Fruit fly (Drosophila melanogaster) whole organism, embryonic: Measurements from ENCODE around the gene ddbt.

Source experiments
- Asciz ChIP-seq: fragments of 200-800 bp; sonication (Bioruptor generic); optimal IDR thresholded peaks from 2 replicates; lab custom pipeline; 2017; ENCODE audit warnings: missing biosample characterization, mild to moderate bottlenecking, missing genetic modification characterization, missing genetic modification reagents
- Atf3 ChIP-seq: fragments of 200-800 bp; sonication (Bioruptor generic); optimal IDR thresholded peaks from 3 replicates; lab custom pipeline; 2016; ENCODE audit warnings: missing biosample characterization, missing genetic modification characterization
- B-H2 ChIP-seq: fragments of 200-800 bp; sonication (Bioruptor generic); optimal IDR thresholded peaks from 2 replicates; lab custom pipeline; 2018; ENCODE audit warnings: missing biosample characterization, mild to moderate bottlenecking, missing genetic modification characterization
- Bgb ChIP-seq: fragments of 200-800 bp; sonication (Bioruptor generic); IDR thresholded peaks from 2 replicates; pipeline ENCODE4 v1.3.6; 2022; ENCODE audit warnings: missing biosample characterization, missing genetic modification characterization; ENCODE audit not compliant: partially characterized antibody
- Bteb2 ChIP-seq: fragments of 200-800 bp; sonication (Bioruptor generic); optimal IDR thresholded peaks from 2 replicates; lab custom pipeline; 2016; ENCODE audit warnings: missing biosample characterization, missing genetic modification characterization
- CG10462 ChIP-seq: fragments of 200-800 bp; sonication (Bioruptor generic); optimal IDR thresholded peaks from 2 replicates; lab custom pipeline; 2016; ENCODE audit warnings: missing biosample characterization, missing genetic modification characterization
- CG12299 ChIP-seq: fragments of 200-800 bp; sonication (Bioruptor generic); optimal IDR thresholded peaks from 2 replicates; lab custom pipeline; 2018; ENCODE audit warnings: missing biosample characterization, mild to moderate bottlenecking, missing genetic modification characterization
- CG12391 ChIP-seq: fragments of 200-800 bp; sonication (Bioruptor generic); optimal IDR thresholded peaks from 3 replicates; lab custom pipeline; 2018; ENCODE audit warnings: missing biosample characterization, mild to moderate bottlenecking, missing genetic modification characterization, moderate library complexity
- CG13123 ChIP-seq: fragments of 200-800 bp; sonication (Bioruptor generic); optimal IDR thresholded peaks from 2 replicates; lab custom pipeline; 2016; ENCODE audit warnings: missing biosample characterization, missing genetic modification characterization
- CG13775 ChIP-seq: fragments of 200-800 bp; sonication (Bioruptor generic); optimal IDR thresholded peaks from 3 replicates; lab custom pipeline; 2017; ENCODE audit warnings: missing biosample characterization, mild to moderate bottlenecking, missing genetic modification characterization
- CG14710 ChIP-seq: fragments of 200-800 bp; sonication (Bioruptor generic); optimal IDR thresholded peaks from 3 replicates; lab custom pipeline; 2019; ENCODE audit warnings: missing biosample characterization, mild to moderate bottlenecking, missing genetic modification characterization, moderate library complexity
- CG1602 ChIP-seq: fragments of 200-800 bp; sonication (Bioruptor generic); optimal IDR thresholded peaks from 3 replicates; lab custom pipeline; 2016; ENCODE audit warnings: missing biosample characterization, missing genetic modification characterization
- CG1603 ChIP-seq: fragments of 200-800 bp; sonication (Bioruptor generic); optimal IDR thresholded peaks from 2 replicates; lab custom pipeline; 2019; ENCODE audit warnings: missing biosample characterization, mild to moderate bottlenecking, missing genetic modification characterization, moderate library complexity
- CG17328 ChIP-seq: fragments of 200-800 bp; sonication (Bioruptor generic); IDR thresholded peaks from 2 replicates; pipeline ENCODE4 v1.3.6; 2022; ENCODE audit warnings: missing biosample characterization, missing genetic modification characterization
- CG2116 ChIP-seq: fragments of 200-800 bp; sonication (Bioruptor generic); optimal IDR thresholded peaks from 3 replicates; lab custom pipeline; 2018; ENCODE audit warnings: missing biosample characterization, mild to moderate bottlenecking, missing genetic modification characterization
- CG2202 ChIP-seq: fragments of 200-800 bp; sonication (Bioruptor generic); optimal IDR thresholded peaks from 2 replicates; lab custom pipeline; 2018; ENCODE audit warnings: missing biosample characterization, mild to moderate bottlenecking, missing genetic modification characterization
- CG30403 ChIP-seq: fragments of 200-800 bp; sonication (Bioruptor generic); optimal IDR thresholded peaks from 3 replicates; lab custom pipeline; 2016; ENCODE audit warnings: missing biosample characterization, missing genetic modification characterization
- CG32772 ChIP-seq: fragments of 200-800 bp; sonication (Bioruptor generic); IDR thresholded peaks from 2 replicates; pipeline ENCODE4 v1.3.6; 2022; ENCODE audit warnings: missing biosample characterization, missing genetic modification characterization
- CG3407 ChIP-seq: fragments of 200-800 bp; sonication (Bioruptor generic); optimal IDR thresholded peaks from 2 replicates; lab custom pipeline; 2018; ENCODE audit warnings: missing biosample characterization, mild to moderate bottlenecking, missing genetic modification characterization
- CG4617 ChIP-seq: fragments of 200-800 bp; sonication (Bioruptor generic); optimal IDR thresholded peaks from 3 replicates; lab custom pipeline; 2016; ENCODE audit warnings: missing biosample characterization, missing genetic modification characterization, borderline replicate concordance
- CG4820 ChIP-seq: fragments of 200-800 bp; sonication (Bioruptor generic); optimal IDR thresholded peaks from 3 replicates; lab custom pipeline; 2016; ENCODE audit warnings: missing biosample characterization, missing genetic modification characterization
- CG6765 ChIP-seq: fragments of 200-800 bp; sonication (Bioruptor generic); optimal IDR thresholded peaks from 3 replicates; lab custom pipeline; 2017; ENCODE audit warnings: missing biosample characterization, mild to moderate bottlenecking, missing genetic modification characterization
- CG6813 ChIP-seq: fragments of 200-800 bp; sonication (Bioruptor generic); optimal IDR thresholded peaks from 2 replicates; lab custom pipeline; 2017; ENCODE audit warnings: missing biosample characterization, missing genetic modification characterization, mild to moderate bottlenecking, moderate library complexity, missing genetic modification reagents
- CG7372 ChIP-seq: fragments of 200-800 bp; sonication (Bioruptor generic); IDR thresholded peaks from 2 replicates; pipeline ENCODE4 v1.3.6; 2022; ENCODE audit warnings: missing biosample characterization, missing genetic modification characterization
- CG9215 ChIP-seq: fragments of 200-800 bp; sonication (Bioruptor generic); IDR thresholded peaks from 2 replicates; pipeline ENCODE4 v1.3.6; 2022; ENCODE audit warnings: missing biosample characterization, missing genetic modification characterization
- CG9609 ChIP-seq: fragments of 200-800 bp; sonication (Bioruptor generic); optimal IDR thresholded peaks from 3 replicates; lab custom pipeline; 2016; ENCODE audit warnings: missing biosample characterization, missing genetic modification characterization
- HmgZ ChIP-seq: fragments of 200-800 bp; sonication (Bioruptor generic); optimal IDR thresholded peaks from 2 replicates; lab custom pipeline; 2018; ENCODE audit warnings: missing biosample characterization, mild to moderate bottlenecking, missing genetic modification characterization
- Hr51 ChIP-seq, 2 experiments: fragments of 200-800 bp; sonication (Bioruptor generic); optimal IDR thresholded peaks; 2 replicates in 1 of 2; 3 replicates in 1 of 2; lab custom pipeline; 2016 to 2018; ENCODE audit warnings: missing biosample characterization in 2 of 2, missing genetic modification characterization in 2 of 2, mild to moderate bottlenecking in 1 of 2, moderate library complexity in 1 of 2
- Hsf ChIP-seq: fragments of 200-800 bp; sonication (Bioruptor generic); optimal IDR thresholded peaks from 3 replicates; lab custom pipeline; 2016; ENCODE audit warnings: missing biosample characterization, missing genetic modification characterization
- MTF-1 ChIP-seq: fragments of 200-800 bp; sonication (Bioruptor generic); optimal IDR thresholded peaks from 2 replicates; lab custom pipeline; 2018; ENCODE audit warnings: missing biosample characterization, mild to moderate bottlenecking, missing genetic modification characterization, borderline replicate concordance
- Mes4 ChIP-seq: fragments of 200-800 bp; sonication (Bioruptor generic); optimal IDR thresholded peaks from 2 replicates; lab custom pipeline; 2016; ENCODE audit warnings: missing biosample characterization, missing genetic modification characterization
- Sin3A ChIP-seq: fragments of >200 bp; optimal IDR thresholded peaks from 2 replicates; lab custom pipeline; 2018
- Sox102F ChIP-seq: fragments of 200-800 bp; sonication (Bioruptor generic); optimal IDR thresholded peaks from 2 replicates; lab custom pipeline; 2018; ENCODE audit warnings: missing biosample characterization, mild to moderate bottlenecking, missing genetic modification characterization, moderate library complexity
- Xrp1 ChIP-seq: fragments of 200-800 bp; sonication (Bioruptor generic); IDR thresholded peaks from 2 replicates; pipeline ENCODE4 v1.3.6; 2022; ENCODE audit warnings: missing biosample characterization, missing genetic modification characterization
- ato ChIP-seq: fragments of 200-800 bp; sonication (Bioruptor generic); IDR thresholded peaks from 2 replicates; pipeline ENCODE4 v1.3.6; 2022; ENCODE audit warnings: missing biosample characterization, missing genetic modification characterization; ENCODE audit not compliant: partially characterized antibody
- chinmo ChIP-seq: fragments of 200-800 bp; sonication (Bioruptor generic); IDR thresholded peaks from 4 replicates; pipeline ENCODE4 v1.3.6; 2022; ENCODE audit warnings: missing biosample characterization, missing genetic modification characterization; ENCODE audit not compliant: partially characterized antibody
- crc ChIP-seq: fragments of 200-800 bp; sonication (Bioruptor generic); optimal IDR thresholded peaks from 2 replicates; lab custom pipeline; 2016; ENCODE audit warnings: missing biosample characterization, missing genetic modification characterization
- fru ChIP-seq: fragments of >200 bp; optimal IDR thresholded peaks from 2 replicates; lab custom pipeline; 2017
- hb ChIP-seq: fragments of 200-800 bp; sonication (Bioruptor generic); IDR thresholded peaks from 3 replicates; pipeline ENCODE4 v1.3.6; 2022; ENCODE audit warnings: missing biosample characterization, missing genetic modification characterization; ENCODE audit not compliant: partially characterized antibody
- hbn ChIP-seq: fragments of 200-800 bp; sonication (Bioruptor generic); IDR thresholded peaks from 2 replicates; pipeline ENCODE4 v1.3.6; 2022; ENCODE audit warnings: missing biosample characterization, missing genetic modification characterization; ENCODE audit not compliant: partially characterized antibody
- ken ChIP-seq: fragments of 200-800 bp; sonication (Bioruptor generic); IDR thresholded peaks from 3 replicates; pipeline ENCODE4 v1.3.6; 2022; ENCODE audit warnings: missing biosample characterization, missing genetic modification characterization
- mld ChIP-seq: fragments of 200-800 bp; sonication (Bioruptor generic); IDR thresholded peaks from 3 replicates; pipeline ENCODE4 v1.3.6; 2022; ENCODE audit warnings: missing biosample characterization, missing genetic modification characterization; ENCODE audit not compliant: partially characterized antibody
- nerfin-2 ChIP-seq: fragments of 200-800 bp; sonication (Bioruptor generic); IDR thresholded peaks from 2 replicates; pipeline ENCODE4 v1.3.6; 2022; ENCODE audit warnings: missing biosample characterization, missing genetic modification characterization; ENCODE audit not compliant: partially characterized antibody
- phol ChIP-seq: fragments of 200-800 bp; sonication (Bioruptor generic); optimal IDR thresholded peaks from 3 replicates; lab custom pipeline; 2018; ENCODE audit warnings: missing biosample characterization, mild to moderate bottlenecking, missing genetic modification characterization, moderate library complexity
- ssp ChIP-seq: fragments of 200-800 bp; sonication (Bioruptor generic); IDR thresholded peaks from 2 replicates; pipeline ENCODE4 v1.3.6; 2022; ENCODE audit warnings: missing biosample characterization, missing genetic modification characterization
- tll ChIP-seq, 2 experiments: fragments of 200-800 bp in 1 of 2; fragments of >200 bp in 1 of 2; sonication (Bioruptor generic) in 1 of 2; optimal IDR thresholded peaks; 2 replicates each; lab custom pipeline; 2017 to 2019; ENCODE audit warnings: missing biosample characterization in 2 of 2, missing genetic modification characterization in 2 of 2, mild to moderate bottlenecking in 1 of 2, moderate library complexity in 1 of 2
- trem ChIP-seq: fragments of 200-800 bp; optimal IDR thresholded peaks from 3 replicates; lab custom pipeline; 2019; ENCODE audit warnings: missing biosample characterization, mild to moderate bottlenecking, missing genetic modification characterization, moderate library complexity
- unc-4 ChIP-seq: fragments of 200-800 bp; sonication (Bioruptor generic); IDR thresholded peaks from 2 replicates; pipeline ENCODE4 v1.3.6; 2022; ENCODE audit warnings: missing biosample characterization, missing genetic modification characterization; ENCODE audit not compliant: partially characterized antibody
- unpg ChIP-seq: fragments of 200-800 bp; sonication (Bioruptor generic); optimal IDR thresholded peaks from 3 replicates; lab custom pipeline; 2018; ENCODE audit warnings: missing biosample characterization, mild to moderate bottlenecking, missing genetic modification characterization, moderate library complexity

ddbt gene

dm6 chr3L:361201-361600 lies 44.3 kb downstream of the ddbt start, which contains the start of the genes Cdc5 and CG1233 (continued):
- TF ChIP-seq nerfin-2 (GFP tag; lab: Robert Waterston, UW) = no peak
- TF ChIP-seq CG13775 (GFP tag; lab: Kevin White, UChicago) = peak; percentile 64
- peak; percentile 59; the same call in 1 of the 2 replicates for TF ChIP-seq Xrp1 (GFP tag; lab: Robert Waterston, UW)
- TF ChIP-seq HmgZ (tag; lab: Kevin White, UChicago) = peak; percentile 54
- TF ChIP-seq MTF-1 (GFP tag; lab: Kevin White, UChicago) = no peak
- peak; percentile 43; the same call in 1 of the 3 replicates for TF ChIP-seq ken
- TF ChIP-seq CG4820 (GFP tag; lab: Kevin White, UChicago) = no peak
- TF ChIP-seq CG32772 = peak; percentile 63; the same call in 1 of the 2 replicates
- TF ChIP-seq CG9609 (GFP tag; lab: Kevin White, UChicago) = peak; percentile 31
- no peak for TF ChIP-seq CG6765 (GFP tag; lab: Kevin White, UChicago)
- no peak for TF ChIP-seq unpg
- no peak for TF ChIP-seq crc (GFP tag; lab: Kevin White, UChicago)
- no peak for TF ChIP-seq CG6813 (GFP tag; lab: Kevin White, UChicago)
- TF ChIP-seq hbn (GFP tag; lab: Robert Waterston, UW) = peak; percentile 53; the same call in 1 of the 2 replicates
- no peak for TF ChIP-seq CG1602
- no peak for TF ChIP-seq mld (GFP tag; lab: Robert Waterston, UW)
- no peak for TF ChIP-seq ato (GFP tag; lab: Robert Waterston, UW)
- TF ChIP-seq CG14710 (tag; lab: Kevin White, UChicago) = peak; percentile 84
- TF ChIP-seq CG10462 (GFP tag; lab: Kevin White, UChicago) = no peak
- peak; percentile 48 for TF ChIP-seq CG4617
- TF ChIP-seq CG2202 (tag; lab: Kevin White, UChicago) = no peak
- TF ChIP-seq Hsf (GFP tag; lab: Kevin White, UChicago) = peak; percentile 58
- peak; percentile 30; the same call in 1 of the 2 replicates for TF ChIP-seq ssp (GFP tag; lab: Robert Waterston, UW)
- no peak for TF ChIP-seq hb (GFP tag; lab: Robert Waterston, UW)
- TF ChIP-seq unc-4 (GFP tag; lab: Robert Waterston, UW) = peak; percentile 57; the same call in 1 of the 2 replicates
- no peak for TF ChIP-seq CG13123 (GFP tag; lab: Kevin White, UChicago)
- peak; percentile 82 for TF ChIP-seq CG12391 (tag; lab: Kevin White, UChicago)
- TF ChIP-seq Mes4 (GFP tag; lab: Kevin White, UChicago) = peak; percentile 31
- peak; percentile 76 for TF ChIP-seq CG2116 (GFP tag; lab: Kevin White, UChicago)
- no peak for TF ChIP-seq tll (GFP tag; optimal IDR thresholded peaks at IDR 0.05; lab: Kevin White, UChicago)
- TF ChIP-seq CG7372 = no peak
- peak; percentile 80 for TF ChIP-seq phol
- no peak for TF ChIP-seq CG3407 (GFP tag; lab: Kevin White, UChicago)
- no peak for TF ChIP-seq fru (lab: Kevin White, UChicago)
- TF ChIP-seq CG17328 = peak; percentile 23; the same call in 1 of the 2 replicates
- TF ChIP-seq Bgb (GFP tag; lab: Robert Waterston, UW) = peak; percentile 43; the same call in 1 of the 2 replicates
- no peak for TF ChIP-seq B-H2 (GFP tag; lab: Kevin White, UChicago)
- TF ChIP-seq Hr51 (GFP tag; optimal IDR thresholded peaks at IDR 0.05; lab: Kevin White, UChicago) = peak in 1 of 2 experiments; percentile 6
- TF ChIP-seq Asciz (GFP tag; lab: Kevin White, UChicago) = no peak
- no peak for TF ChIP-seq Sox102F (GFP tag; lab: Kevin White, UChicago)
- TF ChIP-seq Bteb2 (GFP tag; lab: Kevin White, UChicago) = peak; percentile 2
- peak; percentile 15 for TF ChIP-seq Atf3 (GFP tag; lab: Kevin White, UChicago)
- TF ChIP-seq CG1603 (tag; lab: Kevin White, UChicago) = no peak
- TF ChIP-seq CG9215 = 0 out of 2 replicates have a peak, but pooled peaks have one; percentile 5
- TF ChIP-seq trem (tag; lab: Kevin White, UChicago) = peak; percentile 87
- no peak for TF ChIP-seq CG30403 (GFP tag; lab: Kevin White, UChicago)
- TF ChIP-seq CG12299 (tag; lab: Kevin White, UChicago) = peak; percentile 45
- TF ChIP-seq Sin3A (lab: Kevin White, UChicago) = peak; percentile 82
- no peak for TF ChIP-seq chinmo (GFP tag; lab: Robert Waterston, UW)
